Fruit fly (Drosophila melanogaster) whole organism, embryonic: ENCODE results near the gene CG2157.

Experiments
- Atf3 ChIP-seq: fragments of 200-800 bp; sonication (Bioruptor generic); optimal IDR thresholded peaks from 3 replicates; lab custom pipeline; 2016; ENCODE audit warnings: missing biosample characterization, missing genetic modification characterization
- Awh ChIP-seq: fragments of 200-800 bp; sonication (Bioruptor generic); IDR thresholded peaks from 2 replicates; pipeline ENCODE4, ENCODE4 v1.3.6; 2022; ENCODE audit warnings: missing biosample characterization, missing genetic modification characterization
- CG10147 ChIP-seq: fragments of 200-800 bp; sonication (Bioruptor generic); optimal IDR thresholded peaks from 2 replicates; lab custom pipeline; 2019; ENCODE audit warnings: missing biosample characterization, mild to moderate bottlenecking, missing genetic modification characterization, moderate library complexity
- CG12071 ChIP-seq: fragments of 200-800 bp; sonication (Bioruptor generic); optimal IDR thresholded peaks from 3 replicates; lab custom pipeline; 2018; ENCODE audit warnings: missing biosample characterization, mild to moderate bottlenecking, missing genetic modification characterization
- CG12942 ChIP-seq: fragments of 200-800 bp; sonication (Bioruptor generic); optimal IDR thresholded peaks from 3 replicates; lab custom pipeline; 2016; ENCODE audit warnings: missing biosample characterization, missing genetic modification characterization
- CG14441 ChIP-seq: fragments of 200-800 bp; sonication (Bioruptor generic); IDR thresholded peaks from 2 replicates; pipeline ENCODE4 v1.3.6; 2022; ENCODE audit warnings: missing biosample characterization, missing genetic modification characterization
- CG15514 ChIP-seq: fragments of 200-800 bp; sonication (Bioruptor generic); optimal IDR thresholded peaks from 3 replicates; lab custom pipeline; 2017; ENCODE audit warnings: missing biosample characterization, missing genetic modification characterization, mild to moderate bottlenecking, moderate library complexity, missing genetic modification reagents
- CG16779 ChIP-seq: fragments of 200-800 bp; sonication (Bioruptor generic); IDR thresholded peaks from 2 replicates; pipeline ENCODE4 v1.3.6; 2022; ENCODE audit warnings: missing biosample characterization, missing genetic modification characterization
- CG17829 ChIP-seq: fragments of 200-800 bp; optimal IDR thresholded peaks from 2 replicates; lab custom pipeline; 2019; ENCODE audit warnings: missing biosample characterization, mild to moderate bottlenecking, missing genetic modification characterization, moderate library complexity
- CG2712 ChIP-seq: fragments of 200-800 bp; optimal IDR thresholded peaks from 3 replicates; lab custom pipeline; 2019; ENCODE audit warnings: missing biosample characterization, mild to moderate bottlenecking, missing genetic modification characterization, moderate library complexity
- CG2889 ChIP-seq: fragments of 200-800 bp; sonication (Bioruptor generic); IDR thresholded peaks from 3 replicates; pipeline ENCODE4 v1.3.6; 2022; ENCODE audit warnings: missing biosample characterization, missing genetic modification characterization
- CG31224 ChIP-seq: fragments of 200-800 bp; sonication (Bioruptor generic); IDR thresholded peaks from 2 replicates; pipeline ENCODE4 v1.3.6; 2022; ENCODE audit warnings: missing biosample characterization, missing genetic modification characterization
- CG34224 ChIP-seq: fragments of 200-800 bp; sonication (Bioruptor generic); IDR thresholded peaks from 3 replicates; pipeline ENCODE4 v1.3.6; 2022; ENCODE audit warnings: missing biosample characterization, missing genetic modification characterization; ENCODE audit not compliant: partially characterized antibody
- CG4328 ChIP-seq: fragments of 200-800 bp; sonication (Bioruptor generic); optimal IDR thresholded peaks from 3 replicates; lab custom pipeline; 2017; ENCODE audit warnings: missing biosample characterization, missing genetic modification reagents, missing genetic modification characterization
- CG5245 ChIP-seq: fragments of 200-800 bp; sonication (Bioruptor generic); optimal IDR thresholded peaks from 3 replicates; lab custom pipeline; 2016; ENCODE audit warnings: missing biosample characterization, missing genetic modification characterization
- CG6813 ChIP-seq: fragments of 200-800 bp; sonication (Bioruptor generic); optimal IDR thresholded peaks from 2 replicates; lab custom pipeline; 2017; ENCODE audit warnings: missing biosample characterization, missing genetic modification characterization, mild to moderate bottlenecking, moderate library complexity, missing genetic modification reagents
- CG7786 ChIP-seq: fragments of 200-800 bp; sonication (Bioruptor generic); optimal IDR thresholded peaks from 2 replicates; lab custom pipeline; 2016; ENCODE audit warnings: missing biosample characterization, missing genetic modification characterization
- CG8281 ChIP-seq: fragments of 200-800 bp; sonication (Bioruptor generic); optimal IDR thresholded peaks from 2 replicates; lab custom pipeline; 2018; ENCODE audit warnings: missing biosample characterization, mild to moderate bottlenecking, missing genetic modification characterization, moderate library complexity
- CG8765 ChIP-seq: fragments of 200-800 bp; sonication (Bioruptor generic); IDR thresholded peaks from 2 replicates; pipeline ENCODE4 v1.3.6; 2022; ENCODE audit warnings: missing biosample characterization, missing genetic modification characterization
- CG9437 ChIP-seq: fragments of 200-800 bp; sonication (Bioruptor generic); optimal IDR thresholded peaks from 2 replicates; lab custom pipeline; 2018; ENCODE audit warnings: missing biosample characterization, mild to moderate bottlenecking, missing genetic modification characterization
- CG9876 ChIP-seq: fragments of 200-800 bp; sonication (Bioruptor generic); optimal IDR thresholded peaks from 2 replicates; lab custom pipeline; 2016; ENCODE audit warnings: missing biosample characterization, missing genetic modification characterization
- CrebB ChIP-seq: fragments of 200-800 bp; sonication (Bioruptor generic); optimal IDR thresholded peaks from 3 replicates; lab custom pipeline; 2018; ENCODE audit warnings: missing biosample characterization, mild to moderate bottlenecking, missing genetic modification characterization
- D19B ChIP-seq: fragments of 200-800 bp; sonication (Bioruptor generic); optimal IDR thresholded peaks from 2 replicates; lab custom pipeline; 2017; ENCODE audit warnings: missing biosample characterization, mild to moderate bottlenecking, missing genetic modification characterization
- Fer1 ChIP-seq: fragments of 200-800 bp; sonication (Bioruptor generic); optimal IDR thresholded peaks from 2 replicates; lab custom pipeline; 2017; ENCODE audit warnings: missing biosample characterization, mild to moderate bottlenecking, missing genetic modification characterization
- H15 ChIP-seq: fragments of 200-800 bp; sonication (Bioruptor generic); IDR thresholded peaks from 3 replicates; pipeline ENCODE4 v1.3.6; 2022; ENCODE audit warnings: missing biosample characterization, missing genetic modification characterization
- HHEX ChIP-seq: fragments of 200-800 bp; sonication (Bioruptor generic); optimal IDR thresholded peaks from 3 replicates; lab custom pipeline; 2017; ENCODE audit warnings: missing biosample characterization, mild to moderate bottlenecking, missing genetic modification characterization, missing genetic modification reagents
- Hand ChIP-seq: fragments of 200-800 bp; sonication (Bioruptor generic); optimal IDR thresholded peaks from 2 replicates; lab custom pipeline; 2017; ENCODE audit warnings: mild to moderate bottlenecking, missing biosample characterization, missing genetic modification reagents, missing genetic modification characterization
- Hr3 ChIP-seq: fragments of 200-800 bp; sonication (Bioruptor generic); optimal IDR thresholded peaks from 3 replicates; lab custom pipeline; 2016; ENCODE audit warnings: missing biosample characterization, missing genetic modification characterization
- NFAT ChIP-seq: fragments of 200-800 bp; sonication (Bioruptor generic); IDR thresholded peaks from 2 replicates; pipeline ENCODE4 v1.3.6; 2022; ENCODE audit warnings: missing biosample characterization, missing genetic modification characterization
- Sox100B ChIP-seq: fragments of 200-800 bp; sonication (Bioruptor generic); optimal IDR thresholded peaks from 3 replicates; lab custom pipeline; 2018; ENCODE audit warnings: missing biosample characterization, mild to moderate bottlenecking, missing genetic modification characterization
- Tbp ChIP-seq: fragments of >200 bp; optimal IDR thresholded peaks from 2 replicates; lab custom pipeline; 2018; ENCODE audit warnings: missing biosample characterization, missing genetic modification characterization
- ash1 ChIP-seq: fragments of 200-800 bp; sonication (Bioruptor generic); optimal IDR thresholded peaks from 2 replicates; lab custom pipeline; 2018; ENCODE audit warnings: missing biosample characterization, mild to moderate bottlenecking, missing genetic modification characterization
- cad ChIP-seq: fragments of >200 bp; optimal IDR thresholded peaks from 2 replicates; lab custom pipeline; 2017; ENCODE audit warnings: missing biosample characterization, missing genetic modification characterization
- crol ChIP-seq: fragments of 200-800 bp; sonication (Bioruptor generic); IDR thresholded peaks from 2 replicates; pipeline ENCODE4 v1.3.6; 2022; ENCODE audit warnings: missing biosample characterization, missing genetic modification characterization
- dan ChIP-seq: fragments of 200-800 bp; sonication (Bioruptor generic); IDR thresholded peaks from 2 replicates; pipeline ENCODE4 v1.3.6; 2022; ENCODE audit warnings: missing biosample characterization, missing genetic modification characterization
- danr ChIP-seq: fragments of 200-800 bp; sonication (Bioruptor generic); IDR thresholded peaks from 2 replicates; pipeline ENCODE4 v1.3.6; 2022; ENCODE audit warnings: missing biosample characterization, missing genetic modification characterization
- dpn ChIP-seq, 2 experiments: fragments of 200-800 bp; sonication (Bioruptor generic); optimal IDR thresholded peaks; 3 replicates each; lab custom pipeline; 2016; ENCODE audit warnings: missing biosample characterization in 2 of 2, missing genetic modification characterization in 2 of 2
- fd96Cb ChIP-seq: fragments of 200-800 bp; sonication (Bioruptor generic); optimal IDR thresholded peaks from 2 replicates; lab custom pipeline; 2018; ENCODE audit warnings: missing biosample characterization, mild to moderate bottlenecking, missing genetic modification characterization, moderate library complexity
- gt ChIP-seq: fragments of 200-800 bp; sonication (Bioruptor generic); IDR thresholded peaks from 2 replicates; pipeline ENCODE4 v1.3.6; 2022; ENCODE audit warnings: missing biosample characterization, missing genetic modification characterization
- hbn ChIP-seq: fragments of 200-800 bp; sonication (Bioruptor generic); IDR thresholded peaks from 2 replicates; pipeline ENCODE4 v1.3.6; 2022; ENCODE audit warnings: missing biosample characterization, missing genetic modification characterization; ENCODE audit not compliant: partially characterized antibody
- insv ChIP-seq, 2 experiments: fragments of 200-800 bp; sonication (Bioruptor generic); optimal IDR thresholded peaks; 3 replicates each; lab custom pipeline; 2016 to 2018; ENCODE audit warnings: missing biosample characterization in 2 of 2, missing genetic modification characterization in 2 of 2
- jing ChIP-seq: fragments of 200-800 bp; sonication (Bioruptor generic); optimal IDR thresholded peaks from 2 replicates; lab custom pipeline; 2018; ENCODE audit warnings: missing biosample characterization, mild to moderate bottlenecking, missing genetic modification characterization
- ken ChIP-seq: fragments of 200-800 bp; sonication (Bioruptor generic); IDR thresholded peaks from 3 replicates; pipeline ENCODE4 v1.3.6; 2022; ENCODE audit warnings: missing biosample characterization, missing genetic modification characterization
- otp ChIP-seq: fragments of 200-800 bp; sonication (Bioruptor generic); IDR thresholded peaks from 3 replicates; pipeline ENCODE4, ENCODE4 v1.3.6; 2022; ENCODE audit warnings: missing biosample characterization, missing genetic modification characterization
- phol ChIP-seq: fragments of 200-800 bp; sonication (Bioruptor generic); optimal IDR thresholded peaks from 3 replicates; lab custom pipeline; 2018; ENCODE audit warnings: missing biosample characterization, mild to moderate bottlenecking, missing genetic modification characterization, moderate library complexity
- ranshi ChIP-seq: fragments of 200-800 bp; sonication (Bioruptor generic); IDR thresholded peaks from 2 replicates; pipeline ENCODE4 v1.3.6; 2022; ENCODE audit warnings: missing biosample characterization, missing genetic modification characterization
- sens ChIP-seq: fragments of 200-800 bp; sonication (Bioruptor generic); peaks from one replicate; lab custom pipeline; 2016; ENCODE audit warnings: missing biosample characterization, missing genetic modification characterization
- stwl ChIP-seq: fragments of 200-800 bp; sonication (Bioruptor generic); optimal IDR thresholded peaks from 3 replicates; lab custom pipeline; 2018; ENCODE audit warnings: missing biosample characterization, mild to moderate bottlenecking, missing genetic modification characterization, moderate library complexity
- tap ChIP-seq: fragments of 200-800 bp; optimal IDR thresholded peaks from 3 replicates; lab custom pipeline; 2019; ENCODE audit warnings: missing biosample characterization, mild to moderate bottlenecking, missing genetic modification characterization, moderate library complexity
- tx ChIP-seq: fragments of 200-800 bp; sonication (Bioruptor generic); optimal IDR thresholded peaks from 2 replicates; lab custom pipeline; 2016; ENCODE audit warnings: missing biosample characterization, missing genetic modification characterization
- wek ChIP-seq: fragments of 200-800 bp; sonication (Bioruptor generic); optimal IDR thresholded peaks from 3 replicates; lab custom pipeline; 2018; ENCODE audit warnings: missing biosample characterization, mild to moderate bottlenecking, missing genetic modification characterization, moderate library complexity
- yki ChIP-seq: fragments of >200 bp; optimal IDR thresholded peaks from 3 replicates; lab custom pipeline; 2018

The CG2157 gene

dm6 chrX:10857376-10857775 lies 11.7 kb upstream of the CG2157 start, which contains the start of the genes sofe and CG2186 (continued):
- peak; percentile 53 for TF ChIP-seq CG12942 (GFP tag; lab: Kevin White, UChicago)
- peak; percentile 63 for TF ChIP-seq CG2712
- TF ChIP-seq ken (GFP tag; lab: Robert Waterston, UW): peak; percentile 48; the same call in 1 of the 3 replicates
- peak; percentile 42 to 70 for TF ChIP-seq dpn (GFP tag; optimal IDR thresholded peaks at IDR 0.05; lab: Kevin White, UChicago)
- no peak for TF ChIP-seq CG16779 (GFP tag; lab: Robert Waterston, UW)
- TF ChIP-seq D19B (GFP tag; lab: Kevin White, UChicago): no peak
- TF ChIP-seq CG9437 (GFP tag; lab: Kevin White, UChicago): no peak
- TF ChIP-seq CG10147: peak; percentile 17
- no peak for TF ChIP-seq tap
- TF ChIP-seq CG5245 (GFP tag; lab: Kevin White, UChicago): no peak
- no peak for TF ChIP-seq cad (GFP tag; lab: Kevin White, UChicago)
- TF ChIP-seq dan: no peak
- TF ChIP-seq Awh (GFP tag; lab: Robert Waterston, UW): no peak
- TF ChIP-seq CG8765: no peak
- no peak for TF ChIP-seq NFAT
- TF ChIP-seq ranshi: 0 out of 2 replicates have a peak, but pooled peaks have one; percentile 10
- TF ChIP-seq gt (GFP tag; lab: Robert Waterston, UW): no peak
- TF ChIP-seq Fer1 (GFP tag; lab: Kevin White, UChicago): peak; percentile 10
- TF ChIP-seq CG31224: no peak; the same call in 1 of the 2 replicates
- no peak for TF ChIP-seq CG6813 (GFP tag; lab: Kevin White, UChicago)
- peak; percentile 3 for TF ChIP-seq Atf3 (GFP tag; lab: Kevin White, UChicago)
- TF ChIP-seq CG15514: peak; percentile 69
- no peak for TF ChIP-seq Hand (GFP tag; lab: Kevin White, UChicago)
- no peak for TF ChIP-seq CG8281 (tag; lab: Kevin White, UChicago)
- TF ChIP-seq crol (GFP tag; lab: Robert Waterston, UW): no peak
- no peak for TF ChIP-seq CG14441 (GFP tag; lab: Robert Waterston, UW)
- no peak for TF ChIP-seq CG2889
- no peak for TF ChIP-seq ash1
- peak; percentile 39 for TF ChIP-seq CrebB (tag; lab: Kevin White, UChicago)
- TF ChIP-seq sens: peak; percentile 92
- TF ChIP-seq CG12071 (GFP tag; lab: Kevin White, UChicago): no peak
- TF ChIP-seq HHEX (GFP tag; lab: Kevin White, UChicago): no peak
- peak; percentile 70 for TF ChIP-seq CG34224 (GFP tag; lab: Robert Waterston, UW)
- no peak for TF ChIP-seq H15 (GFP tag; lab: Robert Waterston, UW)
- TF ChIP-seq otp: no peak
- no peak for TF ChIP-seq CG9876 (GFP tag; lab: Kevin White, UChicago)
- TF ChIP-seq wek (GFP tag; lab: Kevin White, UChicago): no peak
- TF ChIP-seq jing (GFP tag; lab: Kevin White, UChicago): no peak
- peak; percentile 14 for TF ChIP-seq tx (GFP tag; lab: Kevin White, UChicago)
- peak; percentile 77 for TF ChIP-seq stwl (tag; lab: Kevin White, UChicago)
- peak; percentile 77 for TF ChIP-seq phol
- TF ChIP-seq Hr3 (GFP tag; lab: Kevin White, UChicago): peak; percentile 43
- peak in 1 of 2 experiments; percentile 93 for TF ChIP-seq insv (GFP tag; optimal IDR thresholded peaks at IDR 0.05; lab: Kevin White, UChicago)
- TF ChIP-seq yki (lab: Kevin White, UChicago): no peak
- no peak for TF ChIP-seq Sox100B (GFP tag; lab: Kevin White, UChicago)
- TF ChIP-seq CG4328: no peak
- no peak for TF ChIP-seq Tbp
- peak; percentile 5 for TF ChIP-seq fd96Cb (tag; lab: Kevin White, UChicago)
- no peak for TF ChIP-seq danr
- TF ChIP-seq hbn (GFP tag; lab: Robert Waterston, UW): peak; percentile 80
- peak; percentile 67 for TF ChIP-seq CG7786
- peak; percentile 55 for TF ChIP-seq CG17829
